Fruit fly (Drosophila melanogaster) whole organism, embryonic: ENCODE data around the gene CG7054.
A peak's percentile ranks its signal among the peaks of the same experiment; 100 is the strongest.

Experiments used
- BtbVII ChIP-seq: fragments of 200-800 bp; sonication (Bioruptor generic); optimal IDR thresholded peaks from 3 replicates; lab custom pipeline; 2017; ENCODE audit warnings: missing biosample characterization, mild to moderate bottlenecking, missing genetic modification characterization
- CG10321 ChIP-seq: fragments of 200-800 bp; sonication (Bioruptor generic); IDR thresholded peaks from 2 replicates; pipeline ENCODE4 v1.3.6; 2022; ENCODE audit warnings: missing biosample characterization, missing genetic modification characterization
- CG12391 ChIP-seq: fragments of 200-800 bp; sonication (Bioruptor generic); optimal IDR thresholded peaks from 3 replicates; lab custom pipeline; 2018; ENCODE audit warnings: missing biosample characterization, mild to moderate bottlenecking, missing genetic modification characterization, moderate library complexity
- CG12744 ChIP-seq: fragments of 200-800 bp; sonication (Bioruptor generic); optimal IDR thresholded peaks from 2 replicates; lab custom pipeline; 2016; ENCODE audit warnings: missing biosample characterization, missing genetic modification characterization
- CG15514 ChIP-seq: fragments of 200-800 bp; sonication (Bioruptor generic); optimal IDR thresholded peaks from 3 replicates; lab custom pipeline; 2017; ENCODE audit warnings: missing biosample characterization, missing genetic modification characterization, mild to moderate bottlenecking, moderate library complexity, missing genetic modification reagents
- CG15601 ChIP-seq: fragments of 200-800 bp; sonication (Bioruptor generic); optimal IDR thresholded peaks from 3 replicates; lab custom pipeline; 2019; ENCODE audit warnings: missing biosample characterization, mild to moderate bottlenecking, missing genetic modification characterization, moderate library complexity
- CG1603 ChIP-seq: fragments of 200-800 bp; sonication (Bioruptor generic); optimal IDR thresholded peaks from 2 replicates; lab custom pipeline; 2019; ENCODE audit warnings: missing biosample characterization, mild to moderate bottlenecking, missing genetic modification characterization, moderate library complexity
- CG17912 ChIP-seq: fragments of 200-800 bp; sonication (Bioruptor generic); optimal IDR thresholded peaks from 2 replicates; lab custom pipeline; 2018; ENCODE audit warnings: missing biosample characterization, mild to moderate bottlenecking, missing genetic modification characterization
- CG2116 ChIP-seq: fragments of 200-800 bp; sonication (Bioruptor generic); optimal IDR thresholded peaks from 3 replicates; lab custom pipeline; 2018; ENCODE audit warnings: missing biosample characterization, mild to moderate bottlenecking, missing genetic modification characterization
- CG3995 ChIP-seq: fragments of 200-800 bp; sonication (Bioruptor generic); optimal IDR thresholded peaks from 3 replicates; lab custom pipeline; 2016; ENCODE audit warnings: missing biosample characterization, missing genetic modification characterization
- CG4820 ChIP-seq: fragments of 200-800 bp; sonication (Bioruptor generic); optimal IDR thresholded peaks from 3 replicates; lab custom pipeline; 2016; ENCODE audit warnings: missing biosample characterization, missing genetic modification characterization
- CG7556 ChIP-seq: fragments of 200-800 bp; sonication (Bioruptor generic); optimal IDR thresholded peaks from 2 replicates; lab custom pipeline; 2017; ENCODE audit warnings: missing biosample characterization, mild to moderate bottlenecking, missing genetic modification characterization
- CG7745 ChIP-seq: fragments of 200-800 bp; sonication (Bioruptor generic); optimal IDR thresholded peaks from 2 replicates; lab custom pipeline; 2018; ENCODE audit warnings: missing biosample characterization, mild to moderate bottlenecking, missing genetic modification characterization, moderate library complexity
- CG9797 ChIP-seq: fragments of 200-800 bp; sonication (Bioruptor generic); optimal IDR thresholded peaks from 3 replicates; lab custom pipeline; 2018; ENCODE audit warnings: missing biosample characterization, mild to moderate bottlenecking, missing genetic modification characterization
- CTCF ChIP-seq: fragments of 200-800 bp; sonication (Bioruptor generic); optimal IDR thresholded peaks from 2 replicates; lab custom pipeline; 2017; ENCODE audit warnings: missing biosample characterization, mild to moderate bottlenecking, missing genetic modification characterization, moderate library complexity
- Doc3 ChIP-seq: fragments of 200-800 bp; sonication (Bioruptor generic); IDR thresholded peaks from 3 replicates; pipeline ENCODE4 v1.3.6; 2022; ENCODE audit warnings: missing biosample characterization, missing genetic modification characterization; ENCODE audit not compliant: partially characterized antibody
- ERR ChIP-seq: fragments of 200-800 bp; sonication (Bioruptor generic); optimal IDR thresholded peaks from 2 replicates; lab custom pipeline; 2016; ENCODE audit warnings: missing biosample characterization, missing genetic modification characterization
- Elba2 ChIP-seq: fragments of 200-800 bp; sonication (Bioruptor generic); optimal IDR thresholded peaks from 3 replicates; lab custom pipeline; 2016; ENCODE audit warnings: missing biosample characterization, missing genetic modification characterization
- Hr51 ChIP-seq, 2 experiments: fragments of 200-800 bp; sonication (Bioruptor generic); optimal IDR thresholded peaks; 2 replicates in 1 of 2; 3 replicates in 1 of 2; lab custom pipeline; 2016 to 2018; ENCODE audit warnings: missing biosample characterization in 2 of 2, missing genetic modification characterization in 2 of 2, mild to moderate bottlenecking in 1 of 2, moderate library complexity in 1 of 2
- Lhr ChIP-seq: fragments of 200-800 bp; sonication (Bioruptor generic); optimal IDR thresholded peaks from 3 replicates; lab custom pipeline; 2017; ENCODE audit warnings: mild to moderate bottlenecking, missing biosample characterization, missing genetic modification reagents, missing genetic modification characterization
- MBD-R2 ChIP-seq: fragments of 200-800 bp; sonication (Bioruptor generic); IDR thresholded peaks from 2 replicates; pipeline ENCODE4 v1.3.6; 2022; ENCODE audit warnings: missing biosample characterization, missing genetic modification characterization
- MESR4 ChIP-seq: fragments of 200-800 bp; sonication (Bioruptor generic); optimal IDR thresholded peaks from 2 replicates; lab custom pipeline; 2018; ENCODE audit warnings: missing biosample characterization, mild to moderate bottlenecking, missing genetic modification characterization, moderate library complexity
- Mad ChIP-seq: fragments of 200-800 bp; sonication (Bioruptor generic); optimal IDR thresholded peaks from 2 replicates; lab custom pipeline; 2016; ENCODE audit warnings: missing biosample characterization, missing genetic modification characterization
- Max ChIP-seq: fragments of 200-800 bp; sonication (Bioruptor generic); optimal IDR thresholded peaks from 2 replicates; lab custom pipeline; 2016; ENCODE audit warnings: missing biosample characterization, mild to moderate bottlenecking, missing genetic modification characterization
- Myb ChIP-seq: fragments of 200-800 bp; sonication (Bioruptor generic); optimal IDR thresholded peaks from 2 replicates; lab custom pipeline; 2016; ENCODE audit warnings: missing biosample characterization, missing genetic modification characterization
- NC2β ChIP-seq: fragments of 200-800 bp; sonication (Bioruptor generic); optimal IDR thresholded peaks from 2 replicates; lab custom pipeline; 2016; ENCODE audit warnings: missing biosample characterization, missing genetic modification characterization
- NFAT ChIP-seq: fragments of 200-800 bp; sonication (Bioruptor generic); IDR thresholded peaks from 2 replicates; pipeline ENCODE4 v1.3.6; 2022; ENCODE audit warnings: missing biosample characterization, missing genetic modification characterization
- Sin3A ChIP-seq: fragments of >200 bp; optimal IDR thresholded peaks from 2 replicates; lab custom pipeline; 2018
- YL-1 ChIP-seq: fragments of 200-800 bp; sonication (Bioruptor generic); optimal IDR thresholded peaks from 3 replicates; lab custom pipeline; 2017; ENCODE audit warnings: missing biosample characterization, mild to moderate bottlenecking, missing genetic modification characterization
- bcd ChIP-seq: fragments of 200-800 bp; sonication (Bioruptor generic); optimal IDR thresholded peaks from 2 replicates; lab custom pipeline; 2017; ENCODE audit warnings: missing biosample characterization, mild to moderate bottlenecking, missing genetic modification characterization
- bigmax ChIP-seq: fragments of 200-800 bp; sonication (Bioruptor generic); optimal IDR thresholded peaks from 2 replicates; lab custom pipeline; 2018; ENCODE audit warnings: missing biosample characterization, mild to moderate bottlenecking, missing genetic modification characterization
- cg ChIP-seq: fragments of 200-800 bp; sonication (Bioruptor generic); optimal IDR thresholded peaks from 3 replicates; lab custom pipeline; 2019; ENCODE audit warnings: missing biosample characterization, mild to moderate bottlenecking, missing genetic modification characterization, moderate library complexity
- chinmo ChIP-seq: fragments of 200-800 bp; sonication (Bioruptor generic); IDR thresholded peaks from 4 replicates; pipeline ENCODE4 v1.3.6; 2022; ENCODE audit warnings: missing biosample characterization, missing genetic modification characterization; ENCODE audit not compliant: partially characterized antibody
- croc ChIP-seq: fragments of 200-800 bp; sonication (Bioruptor generic); conservative IDR thresholded peaks from 3 replicates; pipeline ENCODE4 v1.3.6; 2022; ENCODE audit warnings: missing biosample characterization, missing genetic modification characterization
- crp ChIP-seq, 2 experiments: fragments of 200-800 bp; sonication (Bioruptor generic); optimal IDR thresholded peaks; 2 replicates in 1 of 2; 3 replicates in 1 of 2; lab custom pipeline; 2017; ENCODE audit warnings: missing biosample characterization in 2 of 2, missing genetic modification characterization in 2 of 2, mild to moderate bottlenecking in 1 of 2, moderate library complexity in 1 of 2
- ems ChIP-seq: fragments of 200-800 bp; sonication (Bioruptor generic); optimal IDR thresholded peaks from 3 replicates; lab custom pipeline; 2016; ENCODE audit warnings: missing biosample characterization, missing genetic modification characterization
- fu2 ChIP-seq: fragments of 200-800 bp; sonication (Bioruptor generic); optimal IDR thresholded peaks from 2 replicates; lab custom pipeline; 2016; ENCODE audit warnings: missing biosample characterization, missing genetic modification characterization
- hbn ChIP-seq: fragments of 200-800 bp; sonication (Bioruptor generic); IDR thresholded peaks from 2 replicates; pipeline ENCODE4 v1.3.6; 2022; ENCODE audit warnings: missing biosample characterization, missing genetic modification characterization; ENCODE audit not compliant: partially characterized antibody
- insv ChIP-seq, 2 experiments: fragments of 200-800 bp; sonication (Bioruptor generic); optimal IDR thresholded peaks; 3 replicates each; lab custom pipeline; 2016 to 2018; ENCODE audit warnings: missing biosample characterization in 2 of 2, missing genetic modification characterization in 2 of 2
- mam ChIP-seq: fragments of 200-800 bp; sonication (Bioruptor generic); optimal IDR thresholded peaks from 3 replicates; lab custom pipeline; 2016; ENCODE audit warnings: missing biosample characterization, missing genetic modification characterization
- nerfin-1 ChIP-seq: fragments of 200-800 bp; sonication (Bioruptor generic); optimal IDR thresholded peaks from 3 replicates; lab custom pipeline; 2019; ENCODE audit warnings: missing biosample characterization, mild to moderate bottlenecking, missing genetic modification characterization, moderate library complexity
- nmo ChIP-seq: fragments of 200-800 bp; sonication (Bioruptor generic); optimal IDR thresholded peaks from 2 replicates; lab custom pipeline; 2018; ENCODE audit warnings: missing biosample characterization, mild to moderate bottlenecking, missing genetic modification characterization, moderate library complexity
- odd ChIP-seq: fragments of 200-800 bp; sonication (Bioruptor generic); optimal IDR thresholded peaks from 2 replicates; lab custom pipeline; 2017; ENCODE audit warnings: missing biosample characterization, mild to moderate bottlenecking, missing genetic modification characterization
- p53 ChIP-seq: fragments of 200-800 bp; sonication (Bioruptor generic); optimal IDR thresholded peaks from 2 replicates; lab custom pipeline; 2016; ENCODE audit warnings: missing biosample characterization, missing genetic modification characterization
- scrt ChIP-seq: fragments of 200-800 bp; sonication (Bioruptor generic); optimal IDR thresholded peaks from 2 replicates; lab custom pipeline; 2018; ENCODE audit warnings: missing biosample characterization, mild to moderate bottlenecking, missing genetic modification characterization, moderate library complexity
- sens ChIP-seq: fragments of 200-800 bp; sonication (Bioruptor generic); peaks from one replicate; lab custom pipeline; 2016; ENCODE audit warnings: missing biosample characterization, missing genetic modification characterization
- slbo ChIP-seq: fragments of 200-800 bp; sonication (Bioruptor generic); IDR thresholded peaks from 2 replicates; pipeline ENCODE4 v1.3.6; 2022; ENCODE audit warnings: missing biosample characterization, missing genetic modification characterization
- so ChIP-seq: fragments of 200-800 bp; sonication (Bioruptor generic); IDR thresholded peaks from 3 replicates; pipeline ENCODE4 v1.3.6; 2022; ENCODE audit warnings: missing biosample characterization, missing genetic modification characterization
- sug ChIP-seq: fragments of 200-800 bp; optimal IDR thresholded peaks from 2 replicates; lab custom pipeline; 2019; ENCODE audit warnings: missing biosample characterization, mild to moderate bottlenecking, missing genetic modification characterization, moderate library complexity
- trh ChIP-seq: fragments of 200-800 bp; sonication (Bioruptor generic); optimal IDR thresholded peaks from 2 replicates; lab custom pipeline; 2016; ENCODE audit warnings: missing biosample characterization, missing genetic modification characterization
- vvl ChIP-seq: fragments of 200-800 bp; sonication (Bioruptor generic); IDR thresholded peaks from 2 replicates; pipeline ENCODE4 v1.3.6; 2022; ENCODE audit warnings: missing biosample characterization, missing genetic modification characterization

Gene CG7054

DNA sequence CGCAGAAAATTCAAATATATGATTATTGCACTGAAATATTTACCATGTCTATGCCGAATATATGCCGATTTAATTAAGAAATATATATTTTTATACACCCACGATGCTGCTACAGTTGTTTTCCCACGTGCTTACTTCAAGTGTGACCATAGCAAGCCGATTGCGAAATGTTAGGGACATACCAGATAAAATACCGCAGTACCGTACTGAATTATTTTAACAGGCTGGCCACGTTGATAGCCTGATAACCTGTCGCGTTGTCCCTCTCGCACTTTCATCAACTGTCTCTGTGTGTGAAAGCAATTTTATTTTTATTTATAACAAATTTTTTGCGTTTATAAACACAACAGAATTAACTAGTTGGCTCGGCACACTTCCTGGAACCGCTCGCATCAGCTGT, 43.9 kb upstream of the CG7054 start, which contains the start of the genes Nop56 and mats (continued):
- peak; percentile 13 for TF ChIP-seq CTCF (GFP tag; lab: Kevin White, UChicago)
- TF ChIP-seq Elba2 (GFP tag; lab: Kevin White, UChicago), result peak; percentile 84
- TF ChIP-seq mam (GFP tag; lab: Kevin White, UChicago), result no peak
- TF ChIP-seq insv (GFP tag; optimal IDR thresholded peaks at IDR 0.05; lab: Kevin White, UChicago), result peak in 1 of 2 experiments; percentile 55
- TF ChIP-seq CG17912 (GFP tag; lab: Kevin White, UChicago), result peak; percentile 44
- peak; percentile 13; the same call in 1 of the 2 replicates for TF ChIP-seq NFAT (GFP tag; lab: Robert Waterston, UW)
- no peak for TF ChIP-seq croc (GFP tag; lab: Robert Waterston, UW)
- TF ChIP-seq CG2116, result peak; percentile 43
- 0 out of 4 replicates have a peak, but pooled peaks have one; percentile 75 for TF ChIP-seq chinmo (GFP tag; lab: Robert Waterston, UW)
- TF ChIP-seq so (GFP tag; lab: Robert Waterston, UW), result 0 out of 3 replicates have a peak, but pooled peaks have one; percentile 16
- peak; percentile 73 for TF ChIP-seq cg
- peak; percentile 38; the same call in 1 of the 2 replicates for TF ChIP-seq hbn (GFP tag; lab: Robert Waterston, UW)
- peak; percentile 44; the same call in 1 of the 2 replicates for TF ChIP-seq vvl (GFP tag; lab: Robert Waterston, UW)
- TF ChIP-seq fu2 (GFP tag; lab: Kevin White, UChicago), result no peak
- TF ChIP-seq Hr51 (GFP tag; optimal IDR thresholded peaks at IDR 0.05; lab: Kevin White, UChicago), result no peak
- TF ChIP-seq Mad (GFP tag; lab: Kevin White, UChicago), result peak; percentile 22
- TF ChIP-seq ems (GFP tag; lab: Kevin White, UChicago), result peak; percentile 26
- no peak for TF ChIP-seq BtbVII (GFP tag; lab: Kevin White, UChicago)
- peak; percentile 79 for TF ChIP-seq MBD-R2 (GFP tag; lab: Robert Waterston, UW)
- TF ChIP-seq p53 (GFP tag; lab: Kevin White, UChicago), result no peak
- TF ChIP-seq CG15514 (GFP tag; lab: Kevin White, UChicago), result peak; percentile 73
- peak; percentile 54 for TF ChIP-seq slbo (GFP tag; lab: Robert Waterston, UW)
- peak; percentile 41 for TF ChIP-seq Sin3A (lab: Kevin White, UChicago)
- TF ChIP-seq ERR (GFP tag; lab: Kevin White, UChicago), result no peak
- no peak for TF ChIP-seq CG4820 (GFP tag; lab: Kevin White, UChicago)
- TF ChIP-seq nerfin-1 (tag; lab: Kevin White, UChicago), result peak; percentile 29
- no peak for TF ChIP-seq CG12744 (GFP tag; lab: Kevin White, UChicago)
- TF ChIP-seq sens (GFP tag; lab: Kevin White, UChicago), result peak; percentile 74
- peak; percentile 97 for TF ChIP-seq CG9797 (GFP tag; lab: Kevin White, UChicago)
- peak; percentile 25 for TF ChIP-seq CG15601 (tag; lab: Kevin White, UChicago)
- TF ChIP-seq bigmax (GFP tag; lab: Kevin White, UChicago), result peak; percentile 72
- TF ChIP-seq Doc3 (GFP tag; lab: Robert Waterston, UW), result peak; percentile 41; the same call in 1 of the 3 replicates
- TF ChIP-seq sug, result peak; percentile 33
- peak; percentile 45 for TF ChIP-seq Lhr (GFP tag; lab: Kevin White, UChicago)
- no peak for TF ChIP-seq CG7556 (GFP tag; lab: Kevin White, UChicago)
- peak; percentile 95 for TF ChIP-seq MESR4
- peak; percentile 94 for TF ChIP-seq CG10321 (GFP tag; lab: Robert Waterston, UW)
- peak; percentile 16 for TF ChIP-seq NC2β (GFP tag; lab: Kevin White, UChicago)
- peak; percentile 26 for TF ChIP-seq scrt (GFP tag; lab: Kevin White, UChicago)
- TF ChIP-seq nmo (GFP tag; lab: Kevin White, UChicago), result peak; percentile 65
- peak; percentile 40 for TF ChIP-seq CG3995
- TF ChIP-seq bcd (GFP tag; lab: Kevin White, UChicago), result no peak
- TF ChIP-seq CG1603 (tag; lab: Kevin White, UChicago), result peak; percentile 74
- TF ChIP-seq odd (GFP tag; lab: Kevin White, UChicago), result no peak
- TF ChIP-seq trh (GFP tag; lab: Kevin White, UChicago), result no peak
- peak in 1 of 2 experiments; percentile 68 for TF ChIP-seq crp (GFP tag; optimal IDR thresholded peaks at IDR 0.05; lab: Kevin White, UChicago)
- TF ChIP-seq YL-1 (GFP tag; lab: Kevin White, UChicago), result peak; percentile 99
- TF ChIP-seq Max (GFP tag; lab: Kevin White, UChicago), result peak; percentile 98
- TF ChIP-seq Myb (GFP tag; lab: Kevin White, UChicago), result peak; percentile 11
- TF ChIP-seq CG7745, result peak; percentile 21
- TF ChIP-seq CG12391 (tag; lab: Kevin White, UChicago), result peak; percentile 10
